Fruit fly (Drosophila melanogaster) whole organism, wandering third instar larva: ENCODE measurements around the gene CG13398.

Experiments used
- Dfd ChIP-seq: fragments of >200 bp; optimal IDR thresholded peaks from 2 replicates; lab custom pipeline; 2017; ENCODE audit warnings: missing biosample characterization, missing genetic modification characterization
- N ChIP-seq: fragments of >200 bp; optimal IDR thresholded peaks from 2 replicates; lab custom pipeline; 2018; ENCODE audit warnings: missing biosample characterization, missing external identifiers, missing genetic modification characterization
- brk ChIP-seq: fragments of 200-800 bp; sonication (Bioruptor generic); optimal IDR thresholded peaks from 2 replicates; lab custom pipeline; 2016; ENCODE audit warnings: missing biosample characterization, mild to moderate bottlenecking, missing genetic modification characterization

DNA sequence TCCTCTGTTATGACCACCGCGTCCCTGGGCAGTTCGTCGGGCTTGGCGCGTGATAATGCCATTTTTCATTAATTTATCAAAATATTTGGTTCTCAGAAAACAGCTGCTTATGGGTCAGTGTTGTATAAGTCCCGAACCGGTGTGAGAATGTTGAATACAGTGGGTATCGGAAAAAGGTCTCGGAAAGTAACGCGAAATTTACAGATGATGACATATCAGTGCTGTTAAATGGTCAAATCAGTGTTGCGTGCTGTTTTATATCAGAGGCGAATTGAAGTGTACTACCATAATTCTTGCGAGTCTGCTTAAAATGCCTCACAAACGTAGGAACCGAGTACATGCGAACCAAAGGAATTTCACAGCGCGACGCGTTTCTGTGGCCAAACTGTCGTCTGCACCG is 32.4 kb downstream of the CG13398 start, which contains the start of the genes CG13392 and Rcd4:
- TF ChIP-seq Dfd (GFP tag; lab: Kevin White, UChicago): no peak
- TF ChIP-seq N (GFP tag; lab: Kevin White, UChicago): no peak
- peak; percentile 84 for TF ChIP-seq brk (GFP tag; lab: Kevin White, UChicago)
